Fruit fly (Drosophila melanogaster): Measurements from ENCODE around the gene CG4617.

DNA sequence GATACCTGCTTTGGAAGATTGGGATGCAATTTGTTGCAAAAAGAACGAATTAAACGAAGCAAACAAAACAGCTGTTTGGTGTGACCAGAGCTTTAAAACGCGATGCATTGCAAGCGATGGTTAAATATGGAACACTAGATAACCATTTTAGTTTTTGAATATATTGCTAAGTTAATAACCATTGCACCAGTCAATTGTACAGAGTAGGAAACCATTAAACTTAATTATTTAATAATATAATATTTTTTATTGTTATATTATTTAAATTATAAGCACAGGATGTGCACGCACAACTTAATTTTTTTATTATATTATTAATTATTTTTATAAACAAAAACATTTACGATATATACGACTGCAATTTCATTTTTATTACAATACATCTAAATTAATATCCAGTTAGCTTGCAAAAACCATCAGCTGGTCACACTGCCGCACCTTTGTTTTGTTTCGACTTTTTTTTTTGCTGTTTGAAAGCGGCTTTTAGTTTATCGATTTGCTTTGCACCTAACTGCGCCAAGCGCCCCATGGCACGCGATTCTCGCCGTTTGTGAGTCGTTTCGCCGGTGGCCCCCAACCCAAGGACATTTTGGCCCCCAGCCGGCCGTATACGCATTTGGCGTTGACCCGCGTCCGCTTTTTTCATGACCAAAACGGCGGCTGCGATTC lies at the start of gene CG4617, which contains the start of gene CG8300:
- TF ChIP-seq dac (GFP tag; optimal IDR thresholded peaks at IDR 0.05): no peak
- TF ChIP-seq CG6276 (GFP tag; optimal IDR thresholded peaks at IDR 0.05): no peak
- no peak for TF ChIP-seq Gug (GFP tag; IDR thresholded peaks at IDR 0.05)
- TF ChIP-seq esn (GFP tag; optimal IDR thresholded peaks at IDR 0.05): peak; percentile 25
- TF ChIP-seq CG11902 (GFP tag; optimal IDR thresholded peaks at IDR 0.05): no peak
- peak; percentile 16 for TF ChIP-seq Hr4 (GFP tag; optimal IDR thresholded peaks at IDR 0.05)

All from whole organism, prepupa.